Worm (Caenorhabditis elegans) whole organism, L4 larva: ENCODE results near the gene M163.10.

Experiments
- D1046.2 ChIP-seq: fragments of 200-800 bp; sonication (Bioruptor generic); IDR thresholded peaks from 2 replicates; pipeline ENCODE4 v1.3.6; 2022; ENCODE audit warnings: missing genetic modification characterization, missing compliant biosample characterization
- F26F4.8 ChIP-seq: fragments of 200-800 bp; sonication (Bioruptor generic); conservative IDR thresholded peaks from 2 replicates; pipeline ENCODE4 v1.3.6; 2022; ENCODE audit warnings: missing genetic modification characterization, missing compliant biosample characterization
- F49E8.2 ChIP-seq: sonication (generic microtip); optimal IDR thresholded peaks from 2 replicates; lab custom pipeline; 2016; ENCODE audit warnings: missing compliant biosample characterization, mild to moderate bottlenecking, missing genetic modification characterization, borderline replicate concordance
- ZK337.2 ChIP-seq: fragments of 200-800 bp; sonication (Bioruptor generic); IDR thresholded peaks from 2 replicates; pipeline ENCODE4 v1.3.6; 2022; ENCODE audit warnings: missing genetic modification reagents, missing genetic modification characterization, missing compliant biosample characterization
- aha-1 ChIP-seq: fragments of 150-350 bp; peaks from one replicate; lab custom pipeline; 2014; ENCODE audit warnings: missing biosample characterization, missing genetic modification characterization
- attf-4 ChIP-seq: sonication (generic microtip); optimal IDR thresholded peaks from 3 replicates; lab custom pipeline; 2017; ENCODE audit warnings: missing biosample characterization, missing genetic modification characterization
- ceh-20 ChIP-seq: fragments of 200-800 bp; sonication (Bioruptor generic); IDR thresholded peaks from 2 replicates; pipeline ENCODE4 v1.3.6; 2022; ENCODE audit warnings: missing genetic modification reagents, missing genetic modification characterization, missing compliant biosample characterization
- cey-2 ChIP-seq: sonication (generic microtip); optimal IDR thresholded peaks from 3 replicates; lab custom pipeline; 2017; ENCODE audit warnings: missing genetic modification characterization, mild to moderate bottlenecking, missing compliant biosample characterization, antibody characterized with exemption, borderline replicate concordance; ENCODE audit not compliant: insufficient read depth
- ctbp-1 ChIP-seq: fragments of 200-800 bp; sonication (Bioruptor generic); IDR thresholded peaks from 2 replicates; pipeline ENCODE4 v1.3.6; 2022; ENCODE audit warnings: missing genetic modification reagents, missing genetic modification characterization, missing compliant biosample characterization
- daf-16 ChIP-seq, 3 experiments: sonication (generic microtip); optimal IDR thresholded peaks; 2 replicates each; lab custom pipeline; 2016 to 2017; ENCODE audit warnings: missing genetic modification characterization in 3 of 3, missing genetic modification reagents in 3 of 3, mild to moderate bottlenecking in 2 of 3, missing compliant biosample characterization in 2 of 3, missing biosample characterization in 1 of 3, moderate library complexity in 1 of 3
- daf-19 ChIP-seq: fragments of 200-800 bp; sonication (Bioruptor generic); conservative IDR thresholded peaks from 2 replicates; pipeline ENCODE4 v1.3.6; 2022; ENCODE audit warnings: missing genetic modification characterization, missing compliant biosample characterization
- dpl-1 ChIP-seq: fragments of 150-350 bp; optimal IDR thresholded peaks from 2 replicates; lab custom pipeline; 2014; ENCODE audit warnings: missing biosample characterization, missing genetic modification reagents, missing genetic modification characterization
- egl-27 ChIP-seq: sonication (generic microtip); optimal IDR thresholded peaks from 3 replicates; lab custom pipeline; 2017; ENCODE audit warnings: missing biosample characterization, missing genetic modification reagents, missing genetic modification characterization
- egl-43 ChIP-seq: fragments of 200-800 bp; sonication (Bioruptor generic); IDR thresholded peaks from 2 replicates; pipeline ENCODE4 v1.3.6; 2022; ENCODE audit warnings: missing genetic modification reagents, missing genetic modification characterization, missing compliant biosample characterization
- fos-1 ChIP-seq: fragments of 150-350 bp; optimal IDR thresholded peaks from 2 replicates; lab custom pipeline; 2014; ENCODE audit warnings: missing biosample characterization, missing genetic modification characterization
- gei-8 ChIP-seq: fragments of 200-800 bp; sonication (Bioruptor generic); optimal IDR thresholded peaks from 2 replicates; lab custom pipeline; 2018; ENCODE audit warnings: mild to moderate bottlenecking, missing genetic modification characterization, missing compliant biosample characterization
- hif-1 ChIP-seq, 2 experiments: sonication (generic microtip); optimal IDR thresholded peaks; 2 replicates each; lab custom pipeline; 2016 to 2017; ENCODE audit warnings: missing compliant biosample characterization in 2 of 2, missing genetic modification characterization in 2 of 2, missing genetic modification reagents in 2 of 2, missing genotype in 2 of 2, mild to moderate bottlenecking in 1 of 2
- hmg-1.1 ChIP-seq: fragments of 200-800 bp; sonication (Bioruptor generic); IDR thresholded peaks from 2 replicates; pipeline ENCODE4 v1.3.6; 2022; ENCODE audit warnings: missing genetic modification reagents, missing genetic modification characterization, missing compliant biosample characterization
- lim-7 ChIP-seq: fragments of 200-800 bp; sonication (Bioruptor generic); IDR thresholded peaks from 2 replicates; pipeline ENCODE4 v1.3.6; 2022; ENCODE audit warnings: missing genetic modification characterization, missing compliant biosample characterization
- lin-1 ChIP-seq: fragments of 200-800 bp; sonication (Bioruptor generic); IDR thresholded peaks from 2 replicates; pipeline ENCODE4 v1.3.6; 2022; ENCODE audit warnings: missing genetic modification reagents, missing genetic modification characterization, missing compliant biosample characterization
- lin-13 ChIP-seq: fragments of 150-350 bp; optimal IDR thresholded peaks from 2 replicates; lab custom pipeline; 2014; ENCODE audit warnings: missing biosample characterization, missing genetic modification reagents, missing genetic modification characterization
- lin-39 ChIP-seq: fragments of 150-350 bp; optimal IDR thresholded peaks from 2 replicates; lab custom pipeline; 2014; ENCODE audit warnings: missing biosample characterization, missing genetic modification reagents, missing genetic modification characterization
- lsy-2 ChIP-seq, 2 experiments: fragments of 150-350 bp in 1 of 2; sonication (generic microtip) in 1 of 2; optimal IDR thresholded peaks; 2 replicates each; lab custom pipeline; 2014 to 2017; ENCODE audit warnings: missing biosample characterization in 2 of 2, missing genetic modification characterization in 2 of 2
- madf-9 ChIP-seq: fragments of 200-800 bp; sonication (Bioruptor generic); conservative IDR thresholded peaks from 2 replicates; pipeline ENCODE4 v1.3.6; 2022; ENCODE audit warnings: missing genetic modification reagents, missing genetic modification characterization, missing compliant biosample characterization
- mep-1 ChIP-seq: fragments of 150-350 bp; sonication (generic microtip); optimal IDR thresholded peaks from 3 replicates; lab custom pipeline; 2014; ENCODE audit warnings: missing biosample characterization, missing genetic modification characterization
- mes-2 ChIP-seq: sonication (generic microtip); optimal IDR thresholded peaks from 2 replicates; lab custom pipeline; 2016; ENCODE audit warnings: missing genotype, mild to moderate bottlenecking, missing genetic modification characterization, missing compliant biosample characterization; ENCODE audit not compliant: poor library complexity, severe bottlenecking
- nhr-10 ChIP-seq: fragments of 150-350 bp; optimal IDR thresholded peaks from 2 replicates; lab custom pipeline; 2014; ENCODE audit warnings: missing biosample characterization, missing genetic modification characterization
- nhr-102 ChIP-seq: sonication (generic microtip); optimal IDR thresholded peaks from 2 replicates; lab custom pipeline; 2016; ENCODE audit warnings: mild to moderate bottlenecking, missing genetic modification characterization, moderate library complexity, missing compliant biosample characterization
- nhr-111 ChIP-seq: fragments of 200-800 bp; sonication (Bioruptor generic); optimal IDR thresholded peaks from 2 replicates; lab custom pipeline; 2018; ENCODE audit warnings: mild to moderate bottlenecking, missing genetic modification characterization, missing compliant biosample characterization
- nhr-28 ChIP-seq: fragments of 150-350 bp; optimal IDR thresholded peaks from 2 replicates; lab custom pipeline; 2014; ENCODE audit warnings: missing biosample characterization, missing genetic modification characterization
- nhr-41 ChIP-seq: fragments of 200-800 bp; sonication (Bioruptor generic); IDR thresholded peaks from 2 replicates; pipeline ENCODE4 v1.3.6; 2022; ENCODE audit warnings: missing genetic modification reagents, missing genetic modification characterization, missing compliant biosample characterization
- nhr-42 ChIP-seq: fragments of 200-800 bp; sonication (Bioruptor generic); IDR thresholded peaks from 2 replicates; pipeline ENCODE4 v1.3.6; 2022; ENCODE audit warnings: missing genetic modification characterization, missing compliant biosample characterization
- nhr-48 ChIP-seq: sonication (generic microtip); optimal IDR thresholded peaks from 2 replicates; lab custom pipeline; 2016; ENCODE audit warnings: mild to moderate bottlenecking, missing genetic modification characterization, missing compliant biosample characterization
- nhr-6 ChIP-seq: fragments of 150-350 bp; optimal IDR thresholded peaks from 2 replicates; lab custom pipeline; 2014; ENCODE audit warnings: missing biosample characterization, missing genetic modification characterization
- nhr-77 ChIP-seq: fragments of 150-350 bp; optimal IDR thresholded peaks from 2 replicates; lab custom pipeline; 2014; ENCODE audit warnings: missing biosample characterization, missing genetic modification characterization
- php-3 ChIP-seq: fragments of 200-800 bp; sonication (Bioruptor generic); IDR thresholded peaks from 2 replicates; pipeline ENCODE4 v1.3.6; 2022; ENCODE audit warnings: missing genetic modification reagents, missing genetic modification characterization, missing compliant biosample characterization
- pqm-1 ChIP-seq: sonication (generic microtip); optimal IDR thresholded peaks from 2 replicates; lab custom pipeline; 2017; ENCODE audit warnings: missing biosample characterization, missing genetic modification characterization
- rbr-2 ChIP-seq: sonication (generic microtip); optimal IDR thresholded peaks from 2 replicates; lab custom pipeline; 2016; ENCODE audit warnings: missing genotype, missing genetic modification characterization, missing compliant biosample characterization
- sdz-12 ChIP-seq: fragments of 200-800 bp; sonication (Bioruptor generic); optimal IDR thresholded peaks from 2 replicates; lab custom pipeline; 2018; ENCODE audit warnings: mild to moderate bottlenecking, missing genetic modification characterization, missing compliant biosample characterization
- set-16 ChIP-seq: fragments of 200-800 bp; sonication (Bioruptor generic); IDR thresholded peaks from 2 replicates; pipeline ENCODE4 v1.3.6; 2022; ENCODE audit warnings: missing genetic modification reagents, missing genetic modification characterization, missing compliant biosample characterization
- skn-1 ChIP-seq: fragments of 150-350 bp; optimal IDR thresholded peaks from 2 replicates; lab custom pipeline; 2014; ENCODE audit warnings: missing biosample characterization, missing genetic modification characterization
- snpc-4 ChIP-seq: fragments of 150-350 bp; optimal IDR thresholded peaks from 2 replicates; lab custom pipeline; 2014; ENCODE audit warnings: missing biosample characterization, missing genetic modification characterization
- tra-1 ChIP-seq: fragments of 200-800 bp; sonication (Bioruptor generic); IDR thresholded peaks from 2 replicates; pipeline ENCODE4 v1.3.6; 2022; ENCODE audit warnings: missing genetic modification reagents, missing genetic modification characterization, missing compliant biosample characterization
- unc-62 ChIP-seq, 3 experiments: fragments of 150-350 bp in 1 of 3; sonication (generic microtip); optimal IDR thresholded peaks in 2 of 3; peaks in 1 of 3; 1 replicate in 1 of 3; 2 replicates in 2 of 3; lab custom pipeline; 2014 to 2017; ENCODE audit warnings: missing biosample characterization in 3 of 3, missing genetic modification characterization in 3 of 3, missing genetic modification reagents in 3 of 3, missing genotype in 1 of 3
- vab-7 ChIP-seq: fragments of 200-800 bp; sonication (Bioruptor generic); IDR thresholded peaks from 2 replicates; pipeline ENCODE4 v1.3.6; 2022; ENCODE audit warnings: missing genetic modification reagents, missing genetic modification characterization, missing compliant biosample characterization

Gene M163.10

DNA sequence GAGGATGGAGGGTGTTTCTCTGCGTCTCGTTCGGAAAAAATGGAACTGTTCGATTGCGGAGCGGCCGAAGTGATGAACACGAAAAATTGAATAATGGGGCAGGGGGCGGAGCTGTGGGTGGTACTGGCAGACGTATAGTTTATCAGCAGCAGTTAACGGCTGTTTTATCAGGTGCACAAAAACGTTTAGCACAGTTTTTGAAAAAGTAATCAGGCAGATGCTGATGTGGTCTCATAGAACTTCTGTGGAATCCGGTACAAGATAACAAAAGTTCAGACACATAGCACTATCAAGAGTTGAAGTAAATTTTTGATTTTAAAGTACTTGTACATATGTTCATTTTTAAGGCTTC is 33.7 kb downstream of the M163.10 start (continued):
- TF ChIP-seq lin-1 (GFP tag; lab: Robert Waterston, UW) (0 out of 2 replicates have a peak, but pooled peaks have one; percentile 20), nhr-28 (tag; lab: Kevin White, UChicago) (peak; percentile 83), D1046.2 (GFP tag; lab: Robert Waterston, UW) (no peak), F49E8.2 (tag; lab: Kevin White, UChicago) (no peak), tra-1 (0 out of 2 replicates have a peak, but pooled peaks have one; percentile 12), dpl-1 (no peak)

- no peak for TF ChIP-seq daf-19 (GFP tag; lab: Robert Waterston, UW)
- TF ChIP-seq nhr-48 (tag; lab: Kevin White, UChicago) = peak; percentile 60
- peak; percentile 51; the same call in 1 of the 2 replicates for TF ChIP-seq egl-43
- TF ChIP-seq lin-39 (tag; lab: Kevin White, UChicago) = no peak
- no peak for TF ChIP-seq attf-4 (tag; lab: Kevin White, UChicago)
- 0 out of 2 replicates have a peak, but pooled peaks have one; percentile 32 for TF ChIP-seq ctbp-1 (GFP tag; lab: Robert Waterston, UW)
- TF ChIP-seq unc-62 (GFP tag; optimal IDR thresholded peaks at IDR 0.05 in 1 of 2; lab: Kevin White, UChicago) = no peak
- TF ChIP-seq unc-62 (tag; optimal IDR thresholded peaks at IDR 0.05; lab: Kevin White, UChicago) = no peak
- 0 out of 2 replicates have a peak, but pooled peaks have one; percentile 45 for TF ChIP-seq lim-7
- no peak for TF ChIP-seq daf-16 (GFP tag; optimal IDR thresholded peaks at IDR 0.05; lab: Kevin White, UChicago)
- TF ChIP-seq daf-16 (tag; optimal IDR thresholded peaks at IDR 0.05; lab: Kevin White, UChicago) = peak; percentile 82
- no peak for TF ChIP-seq nhr-6 (tag; lab: Kevin White, UChicago)
- TF ChIP-seq hmg-1.1 (GFP tag; lab: Robert Waterston, UW) = peak; percentile 54
- 0 out of 2 replicates have a peak, but pooled peaks have one; percentile 26 for TF ChIP-seq ceh-20
- TF ChIP-seq vab-7 (GFP tag; lab: Robert Waterston, UW) = no peak
- TF ChIP-seq lsy-2 (tag; optimal IDR thresholded peaks at IDR 0.05; lab: Kevin White, UChicago) = no peak
- peak; percentile 68 for TF ChIP-seq gei-8
- TF ChIP-seq nhr-41 (GFP tag; lab: Robert Waterston, UW) = peak; percentile 63; the same call in 1 of the 2 replicates
- peak in 1 of 2 experiments; percentile 72 for TF ChIP-seq hif-1 (tag; optimal IDR thresholded peaks at IDR 0.05; lab: Kevin White, UChicago)
- no peak for TF ChIP-seq madf-9 (GFP tag; lab: Robert Waterston, UW)
- peak; percentile 68 for TF ChIP-seq set-16 (GFP tag; lab: Robert Waterston, UW)
- peak; percentile 52 for TF ChIP-seq nhr-102 (tag; lab: Kevin White, UChicago)
- TF ChIP-seq skn-1 (tag; lab: Kevin White, UChicago) = no peak
- no peak for TF ChIP-seq fos-1 (tag; lab: Kevin White, UChicago)
- TF ChIP-seq sdz-12 = no peak
- no peak for TF ChIP-seq dpl-1
- TF ChIP-seq rbr-2 (tag; lab: Kevin White, UChicago) = peak; percentile 13
- peak; percentile 78 for TF ChIP-seq nhr-77 (tag; lab: Kevin White, UChicago)
- TF ChIP-seq F26F4.8 (GFP tag; lab: Robert Waterston, UW) = no peak
- TF ChIP-seq ZK337.2 (GFP tag; lab: Robert Waterston, UW) = 0 out of 2 replicates have a peak, but pooled peaks have one; percentile 28
- peak; percentile 4 for TF ChIP-seq snpc-4 (tag; lab: Kevin White, UChicago)
- TF ChIP-seq aha-1 (tag; lab: Kevin White, UChicago) = peak; percentile 92
- no peak for TF ChIP-seq nhr-111
- TF ChIP-seq nhr-42 (GFP tag; lab: Robert Waterston, UW) = 0 out of 2 replicates have a peak, but pooled peaks have one; percentile 42
- TF ChIP-seq php-3 (GFP tag; lab: Robert Waterston, UW) = peak; percentile 41; the same call in 1 of the 2 replicates
- TF ChIP-seq mes-2 (tag; lab: Kevin White, UChicago) = peak; percentile 56
- TF ChIP-seq lin-1 (GFP tag; lab: Robert Waterston, UW) = peak; percentile 65
- no peak for TF ChIP-seq lin-13
- TF ChIP-seq egl-27 (tag; lab: Kevin White, UChicago) = no peak
- peak; percentile 31 for TF ChIP-seq cey-2 (tag; lab: Kevin White, UChicago)
- no peak for TF ChIP-seq nhr-10 (tag; lab: Kevin White, UChicago)
- TF ChIP-seq mep-1 (tag; lab: Kevin White, UChicago) = peak; percentile 55
- TF ChIP-seq pqm-1 (tag; lab: Kevin White, UChicago) = peak; percentile 41
- peak; percentile 92 for TF ChIP-seq nhr-28 (tag; lab: Kevin White, UChicago)
Measured at ce11 chrX:14505578-14506353, 35.0 kb downstream of the M163.10 start.
